Worm (Caenorhabditis elegans) whole organism, early embryonic: ENCODE data around the gene nspg-7.1.

Experiments used
- B0310.2 ChIP-seq: sonication (generic microtip); optimal IDR thresholded peaks from 2 replicates; lab custom pipeline; 2016; ENCODE audit warnings: mild to moderate bottlenecking, missing genetic modification characterization, missing compliant biosample characterization
- ama-1 ChIP-seq: fragments of 150-350 bp; optimal IDR thresholded peaks from 2 replicates; lab custom pipeline; 2014
- ceh-13 ChIP-seq: fragments of 200-800 bp; sonication (Bioruptor generic); optimal IDR thresholded peaks from 2 replicates; lab custom pipeline; 2018; ENCODE audit warnings: mild to moderate bottlenecking, missing genetic modification characterization, missing compliant biosample characterization
- flt-1 ChIP-seq: fragments of 200-800 bp; sonication (Bioruptor generic); IDR thresholded peaks from 2 replicates; pipeline ENCODE4 v1.3.6; 2022; ENCODE audit warnings: missing genetic modification characterization, missing compliant biosample characterization
- hmg-4 ChIP-seq: fragments of 200-800 bp; sonication (Bioruptor generic); optimal IDR thresholded peaks from 2 replicates; lab custom pipeline; 2018; ENCODE audit warnings: mild to moderate bottlenecking, missing genetic modification characterization, missing compliant biosample characterization
- hnd-1 ChIP-seq: sonication (generic microtip); optimal IDR thresholded peaks from 2 replicates; lab custom pipeline; 2016; ENCODE audit warnings: missing genetic modification characterization, missing compliant biosample characterization

DNA sequence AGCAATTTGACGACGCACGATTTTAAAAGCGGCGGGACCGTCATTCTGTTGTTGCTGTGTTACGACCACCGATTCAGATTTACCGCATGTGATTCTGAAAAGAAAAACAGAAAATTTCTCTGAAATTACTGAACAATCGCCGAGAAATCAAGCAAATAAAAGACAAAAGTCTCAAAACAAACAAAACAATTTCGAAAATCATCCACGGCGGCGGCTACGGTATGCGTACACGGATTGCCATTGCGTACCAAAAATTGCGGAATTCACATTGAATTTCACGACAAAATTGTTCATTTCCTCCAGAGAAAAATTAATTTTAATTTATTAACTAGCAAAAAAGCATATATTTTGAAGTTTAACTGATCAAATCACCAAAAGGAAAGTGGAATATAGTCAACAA is 35.8 kb upstream of the nspg-7.1 start, which contains the start of gene pezo-1:
- no peak for TF ChIP-seq B0310.2 (tag; lab: Kevin White, UChicago)
- TF ChIP-seq ama-1 (lab: Kevin White, UChicago), result no peak
- no peak for TF ChIP-seq ceh-13 (GFP tag; lab: Kevin White, UChicago)
- no peak for TF ChIP-seq flt-1
- TF ChIP-seq hmg-4, result no peak
- no peak for TF ChIP-seq hnd-1
